Worm (Caenorhabditis elegans): ENCODE results near the gene srab-16.

- no peak for TF ChIP-seq him-1 (tag; optimal IDR thresholded peaks at IDR 0.05)
- no peak for TF ChIP-seq dao-5 (tag; optimal IDR thresholded peaks at IDR 0.05)
Measured at ce11 chrV:762340-762739, 20.2 kb upstream of the srab-16 start, which contains the start of gene srp-2.
